Worm (Caenorhabditis elegans): Measurements from ENCODE around the gene C09B8.3.

ce11 chrX:5958815-5959214 is 51.7 kb downstream of the C09B8.3 start, which contains the start of gene R07E4.1:
- TF ChIP-seq dmd-4 (tag; optimal IDR thresholded peaks at IDR 0.05; ENCODE audit: borderline replicate concordance) (no peak), ttx-3 (tag; optimal IDR thresholded peaks at IDR 0.05) (no peak), tbx-7 (tag; optimal IDR thresholded peaks at IDR 0.05) (no peak), hlh-6 (tag; optimal IDR thresholded peaks at IDR 0.05) (no peak), elt-2 (tag; optimal IDR thresholded peaks at IDR 0.05) (no peak), madf-2 (tag; optimal IDR thresholded peaks at IDR 0.05) (no peak), Y22D7AL.16 (tag; optimal IDR thresholded peaks at IDR 0.05) (no peak), lin-11 (tag; optimal IDR thresholded peaks at IDR 0.05) (no peak), nhr-11 (tag; optimal IDR thresholded peaks at IDR 0.05) (no peak)

All from whole organism, late embryonic.